Worm (Caenorhabditis elegans): ENCODE measurements around the gene era-1.

era-1 gene

ce11 chrV:6699833-6700232, 3.0 kb upstream of the era-1 start:
- TF ChIP-seq ama-1 (optimal IDR thresholded peaks at IDR 0.05), result no peak
- no peak for TF ChIP-seq unc-39 (tag; optimal IDR thresholded peaks at IDR 0.05)
- no peak for TF ChIP-seq fkh-10 (GFP tag; optimal IDR thresholded peaks at IDR 0.05)
- no peak for TF ChIP-seq lin-39 (tag; optimal IDR thresholded peaks at IDR 0.05)
- no peak for TF ChIP-seq nhr-43 (tag; optimal IDR thresholded peaks at IDR 0.05; ENCODE audit: poor library complexity, severe bottlenecking)
- no peak for TF ChIP-seq sea-2 (GFP tag; optimal IDR thresholded peaks at IDR 0.05)
- TF ChIP-seq egl-27 (tag; optimal IDR thresholded peaks at IDR 0.05), result no peak
- TF ChIP-seq fkh-2 (tag; optimal IDR thresholded peaks at IDR 0.05), result no peak
- no peak for TF ChIP-seq nhr-77 (tag; optimal IDR thresholded peaks at IDR 0.05)
- no peak for TF ChIP-seq nhr-237 (tag; optimal IDR thresholded peaks at IDR 0.05)
- TF ChIP-seq mdl-1 (tag; optimal IDR thresholded peaks at IDR 0.05), result no peak
- no peak for TF ChIP-seq skn-1 (tag; optimal IDR thresholded peaks at IDR 0.05)

- TF ChIP-seq pha-4 (tag; optimal IDR thresholded peaks at IDR 0.05), result no peak
- TF ChIP-seq nhr-67 (tag; optimal IDR thresholded peaks at IDR 0.05), result no peak
- TF ChIP-seq nhr-25 (tag; optimal IDR thresholded peaks at IDR 0.05), result no peak
- no peak for TF ChIP-seq zag-1 (tag; optimal IDR thresholded peaks at IDR 0.05)
- no peak for TF ChIP-seq ceh-28 (tag; optimal IDR thresholded peaks at IDR 0.05)
- TF ChIP-seq nhr-76 (tag; optimal IDR thresholded peaks at IDR 0.05), result no peak
- TF ChIP-seq jun-1 (tag; optimal IDR thresholded peaks at IDR 0.05), result no peak
- TF ChIP-seq mdl-1 (tag; optimal IDR thresholded peaks at IDR 0.05), result no peak
- TF ChIP-seq pqm-1 (tag; optimal IDR thresholded peaks at IDR 0.05), result no peak
- TF ChIP-seq nfya-1 (tag; optimal IDR thresholded peaks at IDR 0.05; ENCODE audit: insufficient read depth), result no peak
- TF ChIP-seq fos-1 (tag; optimal IDR thresholded peaks at IDR 0.05), result no peak
- no peak for TF ChIP-seq unc-39 (tag; optimal IDR thresholded peaks at IDR 0.05)
- TF ChIP-seq lsy-12 (tag; optimal IDR thresholded peaks at IDR 0.05), result no peak
These were observed 1.6 kb downstream of the era-1 start for ce11 chrV:6704482-6704881.

ce11 chrV:6705367-6705766, 2.5 kb downstream of the era-1 start:
- no peak for TF ChIP-seq nhr-67 (tag; optimal IDR thresholded peaks at IDR 0.05)
- TF ChIP-seq unc-62 (GFP tag; optimal IDR thresholded peaks at IDR 0.05), result no peak
- no peak for TF ChIP-seq fkh-10 (GFP tag; optimal IDR thresholded peaks at IDR 0.05)
- TF ChIP-seq fkh-2 (tag; optimal IDR thresholded peaks at IDR 0.05), result no peak
- TF ChIP-seq mml-1 (tag; optimal IDR thresholded peaks at IDR 0.05), result no peak
- TF ChIP-seq ceh-82 (tag; optimal IDR thresholded peaks at IDR 0.05), result no peak
- no peak for TF ChIP-seq R02D3.7 (tag; optimal IDR thresholded peaks at IDR 0.05)
- no peak for TF ChIP-seq nhr-237 (tag; optimal IDR thresholded peaks at IDR 0.05)
- TF ChIP-seq pqm-1 (tag; optimal IDR thresholded peaks at IDR 0.05), result no peak
- no peak for TF ChIP-seq ceh-16 (tag; optimal IDR thresholded peaks at IDR 0.05)
- no peak for TF ChIP-seq skn-1 (tag; optimal IDR thresholded peaks at IDR 0.05)
- no peak for TF ChIP-seq tbx-2 (tag; optimal IDR thresholded peaks at IDR 0.05)
- no peak for TF ChIP-seq jun-1 (tag; optimal IDR thresholded peaks at IDR 0.05)
- TF ChIP-seq nhr-25 (tag; optimal IDR thresholded peaks at IDR 0.05), result no peak
- no peak for TF ChIP-seq snpc-4 (tag; optimal IDR thresholded peaks at IDR 0.05)
- TF ChIP-seq nhr-28 (tag; optimal IDR thresholded peaks at IDR 0.05), result no peak
- TF ChIP-seq ceh-9 (tag; optimal IDR thresholded peaks at IDR 0.05), result no peak

ce11 chrV:6706771-6707170, 3.9 kb downstream of the era-1 start, which contains the start of gene W02F12.4:
Gene W02F12.4 (minus strand): TSS chrV:6706934.
- TF ChIP-seq ama-1 (optimal IDR thresholded peaks at IDR 0.05) (no peak), pqm-1 (tag; optimal IDR thresholded peaks at IDR 0.05) (peak; percentile 65), mml-1 (tag; optimal IDR thresholded peaks at IDR 0.05) (no peak), elt-2 (tag; optimal IDR thresholded peaks at IDR 0.05) (peak; percentile 88), nfya-1 (tag; optimal IDR thresholded peaks at IDR 0.05; ENCODE audit: insufficient read depth) (no peak), skn-1 (tag; optimal IDR thresholded peaks at IDR 0.05) (no peak), R02D3.7 (tag; optimal IDR thresholded peaks at IDR 0.05) (no peak), eor-1 (tag; optimal IDR thresholded peaks at IDR 0.05) (no peak), elt-3 (tag; optimal IDR thresholded peaks at IDR 0.05) (peak in 2 of 3 experiments; percentile 4 to 71), ceh-28 (tag; optimal IDR thresholded peaks at IDR 0.05) (peak; percentile 46), nhr-25 (tag; optimal IDR thresholded peaks at IDR 0.05) (peak; percentile 61)

All from whole organism, L3 larva.